Fruit fly (Drosophila melanogaster) whole organism, embryonic: ENCODE results near the gene CG42591.

Experiments used
- CG10543 ChIP-seq: fragments of 200-800 bp; sonication (Bioruptor generic); optimal IDR thresholded peaks from 3 replicates; lab custom pipeline; 2017; ENCODE audit warnings: missing biosample characterization, mild to moderate bottlenecking, missing genetic modification characterization, moderate library complexity
- CG11560 ChIP-seq: fragments of 200-800 bp; sonication (Bioruptor generic); IDR thresholded peaks from 3 replicates; pipeline ENCODE4 v1.3.6; 2022; ENCODE audit warnings: missing biosample characterization, missing genetic modification characterization
- CG12104 ChIP-seq: fragments of 200-800 bp; sonication (Bioruptor generic); optimal IDR thresholded peaks from 3 replicates; lab custom pipeline; 2016; ENCODE audit warnings: missing biosample characterization, missing genetic modification characterization
- CG14014 ChIP-seq: fragments of 200-800 bp; sonication (Bioruptor generic); IDR thresholded peaks from 2 replicates; pipeline ENCODE4 v1.3.6; 2022; ENCODE audit warnings: missing biosample characterization, missing genetic modification characterization
- CG14860 ChIP-seq: fragments of 200-800 bp; sonication (Bioruptor generic); IDR thresholded peaks from 3 replicates; pipeline ENCODE4 v1.3.6; 2022; ENCODE audit warnings: missing biosample characterization, missing genetic modification characterization; ENCODE audit not compliant: partially characterized antibody
- CG17385 ChIP-seq: fragments of 200-800 bp; sonication (Bioruptor generic); optimal IDR thresholded peaks from 3 replicates; lab custom pipeline; 2018; ENCODE audit warnings: missing biosample characterization, mild to moderate bottlenecking, missing genetic modification characterization
- CG17802 ChIP-seq: fragments of 200-800 bp; sonication (Bioruptor generic); optimal IDR thresholded peaks from 2 replicates; lab custom pipeline; 2018; ENCODE audit warnings: missing biosample characterization, mild to moderate bottlenecking, missing genetic modification characterization, moderate library complexity
- CG1832 ChIP-seq: fragments of 200-800 bp; sonication (Bioruptor generic); optimal IDR thresholded peaks from 2 replicates; lab custom pipeline; 2017; ENCODE audit warnings: missing biosample characterization, mild to moderate bottlenecking, missing genetic modification characterization, inconsistent platforms
- CG18599 ChIP-seq: fragments of 200-800 bp; sonication (Bioruptor generic); optimal IDR thresholded peaks from 3 replicates; lab custom pipeline; 2017; ENCODE audit warnings: missing biosample characterization, missing genetic modification characterization, mild to moderate bottlenecking, moderate library complexity, missing genetic modification reagents
- CG2678 ChIP-seq: fragments of 200-800 bp; sonication (Bioruptor generic); optimal IDR thresholded peaks from 3 replicates; lab custom pipeline; 2019; ENCODE audit warnings: missing biosample characterization, mild to moderate bottlenecking, missing genetic modification characterization, moderate library complexity
- CG3838 ChIP-seq: fragments of 200-800 bp; sonication (Bioruptor generic); optimal IDR thresholded peaks from 3 replicates; lab custom pipeline; 2016; ENCODE audit warnings: missing biosample characterization, missing genetic modification characterization
- CG4328 ChIP-seq: fragments of 200-800 bp; sonication (Bioruptor generic); optimal IDR thresholded peaks from 3 replicates; lab custom pipeline; 2017; ENCODE audit warnings: missing biosample characterization, missing genetic modification reagents, missing genetic modification characterization
- CG4360 ChIP-seq: fragments of 200-800 bp; sonication (Bioruptor generic); IDR thresholded peaks from 2 replicates; pipeline ENCODE4 v1.3.6; 2022; ENCODE audit warnings: missing biosample characterization, missing genetic modification characterization
- CG5245 ChIP-seq: fragments of 200-800 bp; sonication (Bioruptor generic); optimal IDR thresholded peaks from 3 replicates; lab custom pipeline; 2016; ENCODE audit warnings: missing biosample characterization, missing genetic modification characterization
- CG6765 ChIP-seq: fragments of 200-800 bp; sonication (Bioruptor generic); optimal IDR thresholded peaks from 3 replicates; lab custom pipeline; 2017; ENCODE audit warnings: missing biosample characterization, mild to moderate bottlenecking, missing genetic modification characterization
- CG7839 ChIP-seq: fragments of 200-800 bp; sonication (Bioruptor generic); optimal IDR thresholded peaks from 3 replicates; lab custom pipeline; 2018; ENCODE audit warnings: missing biosample characterization, mild to moderate bottlenecking, missing genetic modification characterization, moderate library complexity
- CG8089 ChIP-seq: fragments of 200-800 bp; sonication (Bioruptor generic); optimal IDR thresholded peaks from 3 replicates; lab custom pipeline; 2016; ENCODE audit warnings: missing biosample characterization, missing genetic modification characterization
- CG8765 ChIP-seq: fragments of 200-800 bp; sonication (Bioruptor generic); IDR thresholded peaks from 2 replicates; pipeline ENCODE4 v1.3.6; 2022; ENCODE audit warnings: missing biosample characterization, missing genetic modification characterization
- CTCF ChIP-seq: fragments of 200-800 bp; sonication (Bioruptor generic); optimal IDR thresholded peaks from 2 replicates; lab custom pipeline; 2017; ENCODE audit warnings: missing biosample characterization, mild to moderate bottlenecking, missing genetic modification characterization, moderate library complexity
- CkIIα-i1 ChIP-seq: fragments of 200-800 bp; sonication (Bioruptor generic); IDR thresholded peaks from 2 replicates; pipeline ENCODE4 v1.3.6; 2022; ENCODE audit warnings: missing biosample characterization, missing genetic modification characterization
- Doc2 ChIP-seq: fragments of 200-800 bp; sonication (Bioruptor generic); IDR thresholded peaks from 2 replicates; pipeline ENCODE4 v1.3.6; 2022; ENCODE audit warnings: missing biosample characterization, missing genetic modification characterization
- Doc3 ChIP-seq: fragments of 200-800 bp; sonication (Bioruptor generic); IDR thresholded peaks from 3 replicates; pipeline ENCODE4 v1.3.6; 2022; ENCODE audit warnings: missing biosample characterization, missing genetic modification characterization; ENCODE audit not compliant: partially characterized antibody
- Ets65A ChIP-seq: fragments of 200-800 bp; sonication (Bioruptor generic); peaks from one replicate; lab custom pipeline; 2016; ENCODE audit warnings: missing biosample characterization, missing genetic modification characterization
- MESR4 ChIP-seq: fragments of 200-800 bp; sonication (Bioruptor generic); optimal IDR thresholded peaks from 2 replicates; lab custom pipeline; 2018; ENCODE audit warnings: missing biosample characterization, mild to moderate bottlenecking, missing genetic modification characterization, moderate library complexity
- MTF-1 ChIP-seq: fragments of 200-800 bp; sonication (Bioruptor generic); optimal IDR thresholded peaks from 2 replicates; lab custom pipeline; 2018; ENCODE audit warnings: missing biosample characterization, mild to moderate bottlenecking, missing genetic modification characterization, borderline replicate concordance
- NK7.1 ChIP-seq: fragments of 200-800 bp; sonication (Bioruptor generic); optimal IDR thresholded peaks from 3 replicates; lab custom pipeline; 2016; ENCODE audit warnings: missing biosample characterization, missing genetic modification characterization
- Neu2 ChIP-seq: fragments of 200-800 bp; sonication (Bioruptor generic); optimal IDR thresholded peaks from 3 replicates; lab custom pipeline; 2016; ENCODE audit warnings: missing biosample characterization, missing genetic modification characterization, borderline replicate concordance
- Oaz ChIP-seq: fragments of 200-800 bp; sonication (Bioruptor generic); IDR thresholded peaks from 2 replicates; pipeline ENCODE4 v1.3.6; 2022; ENCODE audit warnings: missing biosample characterization, missing genetic modification characterization
- Optix ChIP-seq: fragments of 200-800 bp; sonication (Bioruptor generic); IDR thresholded peaks from 3 replicates; pipeline ENCODE4 v1.3.6; 2022; ENCODE audit warnings: missing biosample characterization, missing genetic modification characterization
- Pdp1 ChIP-seq, 2 experiments: fragments of 200-800 bp; sonication (Bioruptor generic); optimal IDR thresholded peaks; 3 replicates each; lab custom pipeline; 2016; ENCODE audit warnings: missing biosample characterization in 2 of 2, missing genetic modification characterization in 2 of 2, mild to moderate bottlenecking in 1 of 2, moderate library complexity in 1 of 2
- Taf1 ChIP-seq: fragments of 200-800 bp; sonication (Bioruptor generic); IDR thresholded peaks from 2 replicates; pipeline ENCODE4 v1.3.6; 2022; ENCODE audit warnings: missing biosample characterization, missing genetic modification characterization
- Usf ChIP-seq: fragments of 200-800 bp; sonication (Bioruptor generic); optimal IDR thresholded peaks from 2 replicates; lab custom pipeline; 2017; ENCODE audit warnings: missing genotype, missing biosample characterization, missing genetic modification characterization
- amos ChIP-seq: fragments of 200-800 bp; sonication (Bioruptor generic); IDR thresholded peaks from 2 replicates; pipeline ENCODE4 v1.3.6; 2022; ENCODE audit warnings: missing biosample characterization, missing genetic modification characterization; ENCODE audit not compliant: partially characterized antibody
- caup ChIP-seq: fragments of 200-800 bp; sonication (Bioruptor generic); optimal IDR thresholded peaks from 3 replicates; lab custom pipeline; 2017; ENCODE audit warnings: missing biosample characterization, mild to moderate bottlenecking, missing genetic modification characterization, moderate library complexity; ENCODE audit not compliant: severe bottlenecking
- chn ChIP-seq: fragments of 200-800 bp; sonication (Bioruptor generic); optimal IDR thresholded peaks from 2 replicates; lab custom pipeline; 2016; ENCODE audit warnings: missing biosample characterization, missing genetic modification characterization
- ci ChIP-seq: fragments of 200-800 bp; sonication (Bioruptor generic); IDR thresholded peaks from 3 replicates; pipeline ENCODE4 v1.3.6; 2022; ENCODE audit warnings: missing biosample characterization, missing genetic modification characterization
- dmrt11E ChIP-seq: fragments of 200-800 bp; sonication (Bioruptor generic); optimal IDR thresholded peaks from 3 replicates; lab custom pipeline; 2018; ENCODE audit warnings: missing biosample characterization, mild to moderate bottlenecking, missing genetic modification characterization, moderate library complexity
- ems ChIP-seq: fragments of 200-800 bp; sonication (Bioruptor generic); optimal IDR thresholded peaks from 3 replicates; lab custom pipeline; 2016; ENCODE audit warnings: missing biosample characterization, missing genetic modification characterization
- exex ChIP-seq: fragments of 200-800 bp; sonication (Bioruptor generic); optimal IDR thresholded peaks from 4 replicates; lab custom pipeline; 2018; ENCODE audit warnings: missing biosample characterization, mild to moderate bottlenecking, missing genetic modification characterization, moderate library complexity
- eyg ChIP-seq: fragments of 200-800 bp; sonication (Bioruptor generic); optimal IDR thresholded peaks from 3 replicates; lab custom pipeline; 2016; ENCODE audit warnings: missing biosample characterization, missing genetic modification characterization
- fd64A ChIP-seq: fragments of 200-800 bp; sonication (Bioruptor generic); optimal IDR thresholded peaks from 3 replicates; lab custom pipeline; 2018; ENCODE audit warnings: missing biosample characterization, mild to moderate bottlenecking, missing genetic modification characterization
- ftz-f1 ChIP-seq: fragments of 200-800 bp; sonication (Bioruptor generic); optimal IDR thresholded peaks from 2 replicates; lab custom pipeline; 2016; ENCODE audit warnings: missing biosample characterization, missing genetic modification characterization
- ham ChIP-seq: fragments of 200-800 bp; sonication (Bioruptor generic); IDR thresholded peaks from 2 replicates; pipeline ENCODE4 v1.3.6; 2022; ENCODE audit warnings: missing biosample characterization, missing genetic modification characterization
- jigr1 ChIP-seq: fragments of 200-800 bp; sonication (Bioruptor generic); IDR thresholded peaks from 3 replicates; pipeline ENCODE4 v1.3.6; 2022; ENCODE audit warnings: missing biosample characterization, missing genetic modification characterization
- pan ChIP-seq, 4 experiments: fragments of >200 bp in 3 of 4; fragments of 200-800 bp in 1 of 4; sonication (Bioruptor generic) in 1 of 4; optimal IDR thresholded peaks in 3 of 4; IDR thresholded peaks in 1 of 4; 2 replicates each; pipeline versions ENCODE4 v1.3.6 to Lab custom; 2017 to 2022; ENCODE audit warnings: missing biosample characterization in 2 of 4, missing genetic modification characterization in 2 of 4, mixed read lengths in 1 of 4
- pita ChIP-seq: fragments of 200-800 bp; sonication (Bioruptor generic); optimal IDR thresholded peaks from 2 replicates; lab custom pipeline; 2017; ENCODE audit warnings: missing biosample characterization, mild to moderate bottlenecking, missing genetic modification characterization
- sens-2 ChIP-seq: fragments of 200-800 bp; sonication (Bioruptor generic); IDR thresholded peaks from 2 replicates; pipeline ENCODE4 v1.3.6; 2022; ENCODE audit warnings: missing biosample characterization, missing genetic modification characterization
- slbo ChIP-seq: fragments of 200-800 bp; sonication (Bioruptor generic); IDR thresholded peaks from 2 replicates; pipeline ENCODE4 v1.3.6; 2022; ENCODE audit warnings: missing biosample characterization, missing genetic modification characterization
- so ChIP-seq: fragments of 200-800 bp; sonication (Bioruptor generic); IDR thresholded peaks from 3 replicates; pipeline ENCODE4 v1.3.6; 2022; ENCODE audit warnings: missing biosample characterization, missing genetic modification characterization
- stwl ChIP-seq: fragments of 200-800 bp; sonication (Bioruptor generic); optimal IDR thresholded peaks from 3 replicates; lab custom pipeline; 2018; ENCODE audit warnings: missing biosample characterization, mild to moderate bottlenecking, missing genetic modification characterization, moderate library complexity
- tio ChIP-seq: fragments of 200-800 bp; sonication (Bioruptor generic); optimal IDR thresholded peaks from 2 replicates; lab custom pipeline; 2017; ENCODE audit warnings: missing biosample characterization, missing genetic modification characterization, inconsistent platforms
- tup ChIP-seq: fragments of 200-800 bp; sonication (Bioruptor generic); optimal IDR thresholded peaks from 2 replicates; lab custom pipeline; 2016; ENCODE audit warnings: missing biosample characterization, mild to moderate bottlenecking, missing genetic modification characterization, moderate library complexity

Gene CG42591

DNA sequence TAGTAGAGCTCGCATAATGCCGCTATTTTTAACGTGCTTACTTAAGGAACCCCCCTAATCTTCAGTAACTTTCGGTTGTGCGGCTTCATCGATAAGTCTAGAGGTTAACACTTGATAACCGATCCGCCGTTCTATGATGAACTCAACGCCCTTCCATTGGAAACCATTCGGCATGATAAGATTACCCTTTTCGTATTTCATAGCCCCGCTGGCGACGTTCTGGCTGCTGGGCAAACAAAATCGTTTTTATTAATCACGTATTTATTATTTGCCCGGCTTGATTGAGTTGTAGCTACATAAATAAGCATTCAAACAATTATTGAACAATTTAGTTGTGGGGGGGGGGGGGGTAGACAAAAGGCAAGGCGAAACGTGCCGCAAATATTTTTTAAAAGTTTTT is 23.8 kb upstream of the CG42591 start (continued):
- no peak for TF ChIP-seq eyg (GFP tag; lab: Kevin White, UChicago)
- TF ChIP-seq ci (GFP tag; lab: Robert Waterston, UW) = no peak
- no peak for TF ChIP-seq NK7.1 (GFP tag; lab: Kevin White, UChicago)
- no peak for TF ChIP-seq CG4360 (GFP tag; lab: Robert Waterston, UW)
- no peak for TF ChIP-seq Optix (GFP tag; lab: Robert Waterston, UW)
- TF ChIP-seq fd64A = no peak
- TF ChIP-seq tio = no peak
- TF ChIP-seq Neu2 (GFP tag; lab: Kevin White, UChicago) = no peak
- no peak for TF ChIP-seq CG14014 (GFP tag; lab: Robert Waterston, UW)
- TF ChIP-seq CG4328 (GFP tag; lab: Kevin White, UChicago) = peak; percentile 18
- TF ChIP-seq CkIIα-i1 (GFP tag; lab: Robert Waterston, UW) = no peak
- peak; percentile 64 for TF ChIP-seq CG2678 (tag; lab: Kevin White, UChicago)
- no peak for TF ChIP-seq slbo (GFP tag; lab: Robert Waterston, UW)
- TF ChIP-seq CG10543 = peak; percentile 79
- peak; percentile 23 for TF ChIP-seq caup (GFP tag; lab: Kevin White, UChicago)
- TF ChIP-seq CG12104 (GFP tag; lab: Kevin White, UChicago) = no peak
- no peak for TF ChIP-seq CG11560 (tag; lab: Robert Waterston, UW)
- TF ChIP-seq jigr1 (GFP tag; lab: Robert Waterston, UW) = no peak
- no peak for TF ChIP-seq Ets65A
- TF ChIP-seq CTCF (GFP tag; lab: Kevin White, UChicago) = no peak
- peak; percentile 37 for TF ChIP-seq CG6765 (GFP tag; lab: Kevin White, UChicago)
- peak; percentile 26 for TF ChIP-seq dmrt11E (tag; lab: Kevin White, UChicago)
- no peak for TF ChIP-seq CG17802 (tag; lab: Kevin White, UChicago)
- TF ChIP-seq Oaz (GFP tag; lab: Robert Waterston, UW) = no peak
- TF ChIP-seq Doc3 (GFP tag; lab: Robert Waterston, UW) = no peak
- TF ChIP-seq Doc2 (GFP tag; lab: Robert Waterston, UW) = no peak
- TF ChIP-seq CG17385 (GFP tag; lab: Kevin White, UChicago) = no peak
- TF ChIP-seq CG7839 (tag; lab: Kevin White, UChicago) = no peak
- TF ChIP-seq Pdp1 (GFP tag; optimal IDR thresholded peaks at IDR 0.05; lab: Kevin White, UChicago) = peak in 1 of 2 experiments; percentile 60
- no peak for TF ChIP-seq pita
- no peak for TF ChIP-seq Taf1 (GFP tag; lab: Robert Waterston, UW)
- peak; percentile 48 for TF ChIP-seq CG18599
- TF ChIP-seq MESR4 (GFP tag; lab: Kevin White, UChicago) = no peak
- no peak for TF ChIP-seq Usf (GFP tag; lab: Kevin White, UChicago)
- TF ChIP-seq ems (GFP tag; lab: Kevin White, UChicago) = no peak
- TF ChIP-seq chn = no peak
- TF ChIP-seq MTF-1 (GFP tag; lab: Kevin White, UChicago) = no peak
- TF ChIP-seq CG8089 (GFP tag; lab: Kevin White, UChicago) = no peak
- peak; percentile 99 for TF ChIP-seq exex (tag; lab: Kevin White, UChicago)
- TF ChIP-seq CG5245 (GFP tag; lab: Kevin White, UChicago) = no peak
- no peak for TF ChIP-seq CG3838 (GFP tag; lab: Kevin White, UChicago)
- no peak for TF ChIP-seq sens-2 (GFP tag; lab: Robert Waterston, UW)
- TF ChIP-seq ftz-f1 = peak; percentile 57
- TF ChIP-seq tup (GFP tag; lab: Kevin White, UChicago) = no peak
- no peak for TF ChIP-seq CG1832 (GFP tag; lab: Kevin White, UChicago)
- TF ChIP-seq so = no peak
- no peak for TF ChIP-seq ham (GFP tag; lab: Robert Waterston, UW)
- no peak for TF ChIP-seq CG14860
- no peak for TF ChIP-seq CG8765
- TF ChIP-seq amos = no peak
- TF ChIP-seq pan (optimal IDR thresholded peaks at IDR 0.05; lab: Kevin White, UChicago) = no peak
- no peak for TF ChIP-seq pan (GFP tag; optimal IDR thresholded peaks at IDR 0.05 in 1 of 2, IDR thresholded peaks at IDR 0.05 in 1 of 2)
- no peak for TF ChIP-seq stwl (tag; lab: Kevin White, UChicago)
